Worm (Caenorhabditis elegans): ENCODE data around the gene daf-18.

The daf-18 gene

DNA sequence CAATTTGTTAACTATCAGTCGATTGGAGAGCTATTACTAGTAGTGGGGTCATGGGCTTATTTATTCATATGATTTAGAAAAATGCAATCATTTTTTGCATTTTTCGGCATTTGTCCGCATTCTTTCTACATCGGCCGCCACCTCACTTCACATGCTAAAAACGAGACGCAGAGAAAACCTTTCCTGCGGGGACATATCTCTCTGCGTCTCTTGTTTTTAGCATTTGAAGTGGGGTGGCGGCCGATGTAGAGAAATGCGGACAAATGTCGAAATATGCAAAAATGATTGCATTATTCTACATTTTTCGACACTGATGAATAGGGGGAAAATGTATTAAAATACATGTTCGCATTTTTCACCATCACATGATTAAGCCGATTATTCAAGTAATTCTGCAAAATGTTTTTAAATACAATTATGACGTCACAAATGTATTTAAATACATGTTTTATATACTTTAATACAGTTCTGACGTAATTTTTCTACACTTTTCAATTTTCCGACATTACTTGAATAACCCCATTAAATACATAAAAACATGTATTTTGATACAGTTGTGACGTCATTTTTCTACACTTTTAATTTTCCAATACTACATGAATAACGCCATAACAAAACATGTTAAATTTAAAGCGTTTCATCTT lies 52.7 kb downstream of the daf-18 start:
- TF ChIP-seq hnd-1 (tag; optimal IDR thresholded peaks at IDR 0.05) (no peak), scrt-1 (GFP tag; IDR thresholded peaks at IDR 0.05) (no peak), F13C5.2 (tag; optimal IDR thresholded peaks at IDR 0.05) (peak; percentile 22)

Measured in whole organism, early embryonic.